Fruit fly (Drosophila melanogaster): ENCODE measurements around the gene arg.
A peak's percentile ranks its signal among the peaks of the same experiment; 100 is the strongest.

The arg gene

DNA sequence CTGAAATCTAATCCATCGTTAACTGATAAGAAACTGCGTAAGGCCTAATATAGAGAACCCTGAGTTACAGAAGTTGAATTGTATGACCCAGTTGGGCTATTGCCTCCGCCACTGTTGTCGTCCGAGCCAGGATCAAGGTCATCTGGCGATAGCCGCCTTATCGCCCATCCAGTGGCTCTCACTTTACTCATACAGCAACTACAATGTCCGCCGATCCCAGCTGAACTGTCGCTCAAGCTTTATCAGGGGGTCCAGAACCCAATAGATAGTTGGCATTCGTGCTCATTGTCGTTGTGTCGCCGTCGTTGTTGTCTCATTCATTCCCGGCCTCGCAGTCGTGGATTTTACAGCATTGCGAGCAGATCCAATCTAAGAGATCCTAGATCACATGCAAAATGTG is at the start of gene arg:
Gene arg, plus strand, starts transcription at position 319 of the 400 bp plus-strand sequence.
- TF ChIP-seq Mnt (GFP tag; optimal IDR thresholded peaks at IDR 0.05) (no peak), cnc (optimal IDR thresholded peaks at IDR 0.05) (no peak), Crg-1 (GFP tag; optimal IDR thresholded peaks at IDR 0.05) (no peak), cic (GFP tag; optimal IDR thresholded peaks at IDR 0.05) (peak; percentile 3), CG11617 (GFP tag; optimal IDR thresholded peaks at IDR 0.05) (no peak)

DNA sequence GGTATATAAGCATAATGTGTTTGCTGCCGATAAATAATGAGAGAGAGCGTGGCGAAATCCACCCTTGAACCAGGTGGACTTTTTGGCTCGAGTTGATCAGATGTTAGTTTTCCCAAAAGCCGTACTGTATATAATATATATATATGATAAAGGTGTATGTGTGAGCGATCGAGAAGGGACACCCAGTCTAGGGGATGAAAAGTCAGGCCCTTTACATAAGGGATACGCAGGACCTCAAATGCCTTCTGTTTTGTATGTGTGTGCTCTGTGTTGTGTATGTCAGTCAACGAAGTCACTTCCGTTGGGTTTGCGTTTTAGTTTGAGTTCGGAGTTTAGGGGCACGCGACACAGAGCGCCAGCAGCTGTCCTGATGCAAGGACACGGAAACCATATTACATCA is 48.8 kb upstream of the arg start, which contains the start of gene ase:
Gene ase, plus strand, starts transcription at position 301 of the 400 bp plus-strand sequence.
- no peak for TF ChIP-seq Clk (GFP tag; optimal IDR thresholded peaks at IDR 0.05)
- TF ChIP-seq toe (GFP tag; optimal IDR thresholded peaks at IDR 0.05), result no peak
- no peak for TF ChIP-seq cnc (optimal IDR thresholded peaks at IDR 0.05)
- TF ChIP-seq tj (GFP tag; optimal IDR thresholded peaks at IDR 0.05), result no peak
- no peak for TF ChIP-seq CG12768 (GFP tag; optimal IDR thresholded peaks at IDR 0.05)
- no peak for TF ChIP-seq CG7045 (GFP tag; optimal IDR thresholded peaks at IDR 0.05)
- TF ChIP-seq pad (GFP tag; optimal IDR thresholded peaks at IDR 0.05), result no peak
- TF ChIP-seq CG1620 (GFP tag; optimal IDR thresholded peaks at IDR 0.05), result no peak
- TF ChIP-seq CG5204 (GFP tag; optimal IDR thresholded peaks at IDR 0.05), result no peak

DNA sequence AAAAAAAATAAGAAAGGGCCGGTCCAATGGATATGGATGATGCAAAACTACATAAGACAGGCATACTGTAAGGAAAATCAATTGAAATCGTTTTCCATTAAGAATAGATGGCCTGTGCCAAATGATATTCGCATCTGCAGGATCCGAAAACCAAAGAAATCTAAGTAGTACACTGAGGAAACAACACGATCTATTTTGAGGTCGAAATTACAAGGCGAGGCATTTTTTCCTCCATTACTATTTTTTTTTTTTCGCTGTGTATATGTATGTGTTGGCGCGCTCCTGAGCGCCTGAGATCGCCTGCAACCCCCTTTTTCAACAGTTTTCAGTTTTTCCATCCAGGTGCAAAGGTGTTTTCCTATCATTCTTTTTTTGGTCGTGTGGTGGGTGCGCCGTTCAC is 45.3 kb upstream of the arg start:
- TF ChIP-seq CG11617 (GFP tag; optimal IDR thresholded peaks at IDR 0.05) (no peak), Hr96 (GFP tag; optimal IDR thresholded peaks at IDR 0.05) (no peak), bab1 (GFP tag; optimal IDR thresholded peaks at IDR 0.05) (no peak), kay (GFP tag; ENCODE audit: borderline replicate concordance) (no peak), tj (GFP tag; optimal IDR thresholded peaks at IDR 0.05) (no peak), CG12768 (GFP tag; optimal IDR thresholded peaks at IDR 0.05) (no peak), Crg-1 (GFP tag; optimal IDR thresholded peaks at IDR 0.05) (no peak), Mnt (GFP tag; optimal IDR thresholded peaks at IDR 0.05) (no peak), Clk (GFP tag; optimal IDR thresholded peaks at IDR 0.05) (no peak), pad (GFP tag; optimal IDR thresholded peaks at IDR 0.05) (no peak), cic (GFP tag; optimal IDR thresholded peaks at IDR 0.05) (no peak), cnc (optimal IDR thresholded peaks at IDR 0.05) (no peak), CG7045 (GFP tag; optimal IDR thresholded peaks at IDR 0.05) (no peak), CG5204 (GFP tag; optimal IDR thresholded peaks at IDR 0.05) (no peak), CG1620 (GFP tag; optimal IDR thresholded peaks at IDR 0.05) (no peak), CG14711 (tag; optimal IDR thresholded peaks at IDR 0.05) (no peak), CG33017 (tag; optimal IDR thresholded peaks at IDR 0.05) (no peak), ovo (GFP tag; optimal IDR thresholded peaks at IDR 0.05) (no peak), CG7101 (tag; optimal IDR thresholded peaks at IDR 0.05) (no peak)

DNA sequence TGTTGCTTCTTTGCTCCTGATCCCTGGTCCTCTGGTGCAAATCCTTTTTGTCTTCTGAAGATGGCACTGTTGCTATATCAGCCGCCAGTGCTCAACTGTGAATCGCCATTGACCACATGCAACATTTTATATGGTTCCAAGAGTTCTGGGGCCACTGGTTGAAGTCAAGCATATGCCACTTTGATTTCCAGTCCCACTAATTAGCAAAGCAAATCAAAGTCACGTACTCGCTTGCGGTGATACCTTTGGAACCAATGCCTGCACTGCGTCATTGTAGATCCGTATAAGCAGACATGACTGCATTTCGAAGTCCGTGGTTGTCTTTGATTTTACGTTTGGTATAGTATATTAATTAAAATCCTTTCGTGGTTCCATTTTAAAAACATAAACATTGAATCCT is 40.0 kb upstream of the arg start, which contains the start of gene Cyp4g1:
Gene Cyp4g1, minus strand, starts transcription at position 101 of the 400 bp plus-strand sequence.
- TF ChIP-seq CG12768 (GFP tag; optimal IDR thresholded peaks at IDR 0.05), result peak; percentile 36
- TF ChIP-seq CG33017 (tag; optimal IDR thresholded peaks at IDR 0.05), result no peak
- no peak for TF ChIP-seq CG11617 (GFP tag; optimal IDR thresholded peaks at IDR 0.05)

DNA sequence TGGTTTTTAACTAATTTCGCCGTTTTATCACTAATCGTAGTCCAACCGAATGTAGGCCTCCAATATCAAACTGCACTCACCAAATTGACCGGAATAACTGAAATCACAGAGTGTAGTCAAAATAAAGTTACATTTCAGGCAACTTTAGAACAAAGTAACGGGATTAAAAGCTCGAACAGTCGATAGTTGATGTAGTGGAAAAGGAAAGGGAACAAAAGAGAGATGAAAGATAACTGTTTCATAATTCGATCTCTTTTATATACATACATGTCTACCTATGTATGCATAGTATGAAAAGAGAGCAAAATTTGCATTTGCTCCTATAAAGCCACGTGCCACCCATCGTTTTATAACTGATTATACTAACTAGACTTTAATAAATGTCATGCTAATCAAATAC is 38.6 kb upstream of the arg start, which contains the start of gene CG32816:
Gene CG32816, minus strand, starts transcription at position 101 of the 400 bp plus-strand sequence.
- peak; percentile 55 for TF ChIP-seq ovo (GFP tag; optimal IDR thresholded peaks at IDR 0.05)
- no peak for TF ChIP-seq Crg-1 (GFP tag; optimal IDR thresholded peaks at IDR 0.05)

- TF ChIP-seq CG7045 (GFP tag; optimal IDR thresholded peaks at IDR 0.05) (no peak), CG11617 (GFP tag; optimal IDR thresholded peaks at IDR 0.05) (no peak), ovo (GFP tag; optimal IDR thresholded peaks at IDR 0.05) (peak; percentile 7), CG14711 (tag; optimal IDR thresholded peaks at IDR 0.05) (peak; percentile 85), Mnt (GFP tag; optimal IDR thresholded peaks at IDR 0.05) (peak; percentile 10), CG7101 (tag; optimal IDR thresholded peaks at IDR 0.05) (peak; percentile 52), Clk (GFP tag; optimal IDR thresholded peaks at IDR 0.05) (no peak), cnc (optimal IDR thresholded peaks at IDR 0.05) (no peak), bab1 (GFP tag; optimal IDR thresholded peaks at IDR 0.05) (peak; percentile 30), Crg-1 (GFP tag; optimal IDR thresholded peaks at IDR 0.05) (no peak), toe (GFP tag; optimal IDR thresholded peaks at IDR 0.05) (no peak), pad (GFP tag; optimal IDR thresholded peaks at IDR 0.05) (no peak), CG33017 (tag; optimal IDR thresholded peaks at IDR 0.05) (peak; percentile 4), CG12768 (GFP tag; optimal IDR thresholded peaks at IDR 0.05) (no peak), CG5204 (GFP tag; optimal IDR thresholded peaks at IDR 0.05) (no peak), CG1620 (GFP tag; optimal IDR thresholded peaks at IDR 0.05) (peak; percentile 31), cic (GFP tag; optimal IDR thresholded peaks at IDR 0.05) (no peak), kay (GFP tag; ENCODE audit: borderline replicate concordance) (no peak), Hr96 (GFP tag; optimal IDR thresholded peaks at IDR 0.05) (no peak), tj (GFP tag; optimal IDR thresholded peaks at IDR 0.05) (peak; percentile 12)
Observed at dm6 chrX:476230-477143, 32.7 kb upstream of the arg start, which contains the start of the genes ebo and CG13373. TSS of gene ebo (minus strand) at chrX:476579. TSS of gene CG13373 (plus strand) at chrX:476984.

Data from whole organism, adult.